Fruit fly (Drosophila melanogaster) S2 (cell line): ENCODE measurements around the gene Ocrl.

Source experiments
- CG8478 ChIP-seq: fragments of >200 bp; optimal IDR thresholded peaks from 2 replicates; lab custom pipeline; 2018
- CTCF ChIP-seq, 2 experiments: fragments of >200 bp; optimal IDR thresholded peaks; 2 replicates each; lab custom pipeline; 2018

Ocrl gene

DNA sequence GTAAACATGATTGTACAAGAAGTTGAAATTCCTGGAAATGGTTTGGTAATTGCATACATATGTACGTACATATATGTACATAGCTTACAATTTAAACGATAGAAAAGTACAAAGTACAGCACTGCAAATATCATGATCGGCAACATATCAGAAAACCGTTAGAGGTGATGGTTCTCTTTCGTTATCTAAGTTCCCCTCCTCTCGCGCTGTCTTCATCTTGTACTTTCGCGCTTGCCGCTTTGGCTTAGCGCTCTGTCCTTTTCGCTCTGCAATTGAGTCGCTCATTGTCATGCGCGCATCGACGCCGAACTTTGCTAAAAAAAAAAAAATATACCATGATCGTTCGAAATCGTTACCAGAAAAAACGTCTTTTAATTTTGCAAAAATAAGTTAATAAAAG is 18.8 kb upstream of the Ocrl start:
- TF ChIP-seq CTCF (optimal IDR thresholded peaks at IDR 0.05; lab: Kevin White, UChicago), result no peak

DNA sequence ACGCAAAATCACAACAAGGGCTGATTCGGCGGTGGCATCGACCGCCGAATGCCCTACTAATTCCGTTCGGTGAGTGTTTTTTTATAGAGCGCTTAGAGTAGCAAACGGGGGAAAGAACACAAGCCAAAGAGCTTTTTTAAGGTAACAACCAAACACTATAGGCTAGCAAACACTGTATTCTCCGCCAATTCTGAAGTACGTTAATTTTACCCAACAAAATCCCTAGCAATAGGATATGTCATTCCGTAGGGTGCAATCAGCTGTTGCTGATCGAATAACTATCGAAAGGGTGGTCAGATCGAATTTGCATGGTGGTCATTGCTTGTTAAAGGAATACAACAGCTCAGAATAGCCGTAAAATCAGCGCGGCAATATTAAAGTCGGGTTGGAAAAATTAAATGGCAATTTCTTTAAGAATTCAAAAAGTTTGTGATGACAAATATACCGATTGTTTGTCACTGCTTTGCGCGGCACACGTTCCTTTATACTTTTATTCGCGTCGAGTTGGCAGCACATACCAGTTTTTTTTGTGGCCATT is 15.0 kb upstream of the Ocrl start, which contains the start of gene mip130:
Gene mip130 (plus strand): TSS at position 513 of the 538 bp plus-strand sequence.
- TF ChIP-seq CTCF (optimal IDR thresholded peaks at IDR 0.05; lab: Kevin White, UChicago), result no peak
- no peak for TF ChIP-seq CG8478 (lab: Kevin White, UChicago)

DNA sequence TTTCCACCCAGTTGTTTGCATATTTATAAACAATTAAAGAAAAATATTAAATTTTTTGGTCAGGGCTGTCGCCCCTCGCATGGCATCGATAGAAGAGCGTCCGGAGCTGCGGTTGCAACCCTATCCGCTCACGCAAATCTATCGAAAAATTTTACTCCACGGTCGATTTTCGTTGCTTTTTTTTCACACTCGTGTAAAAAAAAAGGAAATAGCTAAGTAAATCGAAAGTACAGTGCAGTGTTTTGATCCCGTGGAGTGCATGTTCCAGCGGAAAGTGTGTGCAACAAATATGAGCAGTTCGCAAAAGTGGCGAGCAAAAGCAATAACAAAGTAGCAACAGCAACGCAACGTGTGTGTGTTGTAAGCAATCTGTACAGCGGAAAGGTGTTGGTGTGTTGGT is 14.0 kb upstream of the Ocrl start, which contains the start of the genes Edem1 and Rbcn-3B:
Gene Edem1 (minus strand): TSS at position 71 of the 400 bp plus-strand sequence.
Gene Rbcn-3B (plus strand): TSS at position 164 of the 400 bp plus-strand sequence.
- TF ChIP-seq CG8478 (lab: Kevin White, UChicago), result no peak
- no peak for TF ChIP-seq CTCF (optimal IDR thresholded peaks at IDR 0.05; lab: Kevin White, UChicago)

DNA sequence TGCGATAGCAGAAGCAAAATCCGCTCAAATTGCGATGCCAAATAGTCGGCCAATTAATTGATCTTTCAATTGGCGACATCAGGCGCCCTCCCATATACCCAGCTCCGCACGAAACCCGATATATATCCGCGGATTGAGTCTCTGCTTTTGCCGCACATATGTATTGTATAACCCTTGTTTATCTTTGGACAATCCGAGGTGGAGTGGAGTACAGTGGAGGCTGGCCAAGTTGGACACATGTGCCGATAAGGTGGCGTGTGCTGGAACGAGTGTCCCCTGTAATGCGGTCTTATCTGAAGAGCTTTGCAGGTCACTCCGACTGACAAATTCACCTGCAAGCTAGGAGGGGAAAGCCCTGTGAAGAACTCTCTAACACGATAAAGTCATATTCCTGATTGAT is 13.2 kb upstream of the Ocrl start:
- TF ChIP-seq CTCF (optimal IDR thresholded peaks at IDR 0.05; lab: Kevin White, UChicago) (no peak), CG8478 (lab: Kevin White, UChicago) (no peak)

DNA sequence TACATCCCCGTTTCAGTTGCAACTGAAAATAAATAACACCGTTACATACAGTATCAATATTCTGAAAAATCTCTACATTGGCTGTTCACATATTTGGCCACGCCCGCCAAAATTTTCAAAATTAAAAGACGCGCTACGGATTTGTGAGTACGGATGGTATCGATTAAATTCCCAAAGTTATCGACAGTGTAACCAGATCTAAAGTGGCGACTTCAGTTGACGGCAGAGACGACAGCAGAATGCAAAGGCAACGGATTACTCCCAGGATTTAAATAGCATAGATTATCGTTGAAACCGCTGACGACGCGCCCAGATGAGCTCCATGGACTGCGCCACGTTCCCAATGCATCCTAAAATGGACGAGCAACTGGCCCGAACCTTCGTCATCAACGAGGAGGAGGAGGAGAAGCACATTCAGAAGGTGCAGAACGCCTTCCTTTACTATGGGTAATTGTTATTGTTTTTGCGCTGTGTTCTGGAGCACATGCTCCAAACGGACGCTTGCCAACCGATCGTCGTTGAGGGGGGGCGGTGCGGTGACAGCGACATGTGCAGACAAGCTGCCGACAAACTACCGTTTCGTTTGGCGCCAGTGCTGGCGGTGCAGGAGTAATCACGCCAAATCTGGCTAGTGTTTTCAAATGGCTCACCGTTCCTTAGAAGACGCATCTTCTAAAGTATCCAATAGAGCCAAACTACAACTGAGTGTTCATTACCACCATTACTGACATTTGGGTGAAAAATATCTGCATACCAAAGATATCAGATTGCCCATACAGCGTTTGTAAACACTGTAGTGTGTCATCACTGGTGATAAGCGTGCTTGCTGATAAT is 4.9 kb downstream of the Ocrl start, which contains the start of gene CG11596:
Gene CG11596 (plus strand): TSS at position 211 of the 834 bp plus-strand sequence.
- TF ChIP-seq CG8478 (lab: Kevin White, UChicago) (no peak), CTCF (optimal IDR thresholded peaks at IDR 0.05; lab: Kevin White, UChicago) (no peak)

DNA sequence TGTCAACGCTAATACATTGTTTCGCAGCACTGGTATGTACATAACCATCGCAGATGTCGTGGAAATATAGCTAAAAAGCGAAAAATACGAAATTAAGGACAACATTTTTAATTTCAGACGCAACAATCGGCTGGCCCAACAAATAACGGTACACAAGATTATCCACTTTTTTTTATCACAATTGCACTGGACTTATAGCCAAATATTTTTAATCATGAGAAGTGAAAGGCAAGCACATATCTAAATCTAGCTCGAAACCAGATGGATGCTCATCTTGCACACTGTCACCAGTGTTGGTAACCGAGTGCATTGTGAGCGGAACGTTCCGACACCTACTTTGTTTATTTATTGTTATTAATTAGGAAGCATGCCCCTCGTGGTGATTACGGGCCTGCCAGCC is 17.2 kb downstream of the Ocrl start, which contains the start of the genes CG3857 and CG3587:
Gene CG3857 (minus strand): TSS at position 21 of the 400 bp plus-strand sequence.
Gene CG3587 (plus strand): TSS at position 288 of the 400 bp plus-strand sequence.
- TF ChIP-seq CG8478 (lab: Kevin White, UChicago), result no peak
- TF ChIP-seq CTCF (optimal IDR thresholded peaks at IDR 0.05; lab: Kevin White, UChicago), result peak in 1 of 2 experiments; percentile 38

DNA sequence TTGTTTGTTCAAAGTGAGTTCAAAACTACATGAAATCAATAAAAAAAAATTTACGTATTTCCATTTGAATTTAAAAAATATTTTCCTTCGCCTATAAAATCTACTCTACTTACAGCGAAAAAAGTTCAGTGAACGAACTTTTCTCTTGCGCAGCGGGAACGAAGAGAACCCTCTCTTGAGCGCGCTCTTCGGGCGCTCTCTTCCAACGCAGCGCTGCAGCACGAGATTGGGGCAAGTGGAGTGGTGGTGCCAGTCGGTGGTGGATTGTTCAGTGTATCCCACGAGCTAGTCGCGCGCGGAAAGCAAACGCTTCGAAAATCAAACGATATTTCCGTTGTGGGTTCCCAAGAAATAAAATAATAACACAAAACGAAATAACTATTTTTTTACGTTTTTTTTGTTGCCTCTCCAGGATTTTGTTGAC is 18.9 kb downstream of the Ocrl start, which contains the start of gene Hr4:
Gene Hr4 (plus strand): TSS at position 272 of the 424 bp plus-strand sequence.
- TF ChIP-seq CG8478 (lab: Kevin White, UChicago), result no peak

DNA sequence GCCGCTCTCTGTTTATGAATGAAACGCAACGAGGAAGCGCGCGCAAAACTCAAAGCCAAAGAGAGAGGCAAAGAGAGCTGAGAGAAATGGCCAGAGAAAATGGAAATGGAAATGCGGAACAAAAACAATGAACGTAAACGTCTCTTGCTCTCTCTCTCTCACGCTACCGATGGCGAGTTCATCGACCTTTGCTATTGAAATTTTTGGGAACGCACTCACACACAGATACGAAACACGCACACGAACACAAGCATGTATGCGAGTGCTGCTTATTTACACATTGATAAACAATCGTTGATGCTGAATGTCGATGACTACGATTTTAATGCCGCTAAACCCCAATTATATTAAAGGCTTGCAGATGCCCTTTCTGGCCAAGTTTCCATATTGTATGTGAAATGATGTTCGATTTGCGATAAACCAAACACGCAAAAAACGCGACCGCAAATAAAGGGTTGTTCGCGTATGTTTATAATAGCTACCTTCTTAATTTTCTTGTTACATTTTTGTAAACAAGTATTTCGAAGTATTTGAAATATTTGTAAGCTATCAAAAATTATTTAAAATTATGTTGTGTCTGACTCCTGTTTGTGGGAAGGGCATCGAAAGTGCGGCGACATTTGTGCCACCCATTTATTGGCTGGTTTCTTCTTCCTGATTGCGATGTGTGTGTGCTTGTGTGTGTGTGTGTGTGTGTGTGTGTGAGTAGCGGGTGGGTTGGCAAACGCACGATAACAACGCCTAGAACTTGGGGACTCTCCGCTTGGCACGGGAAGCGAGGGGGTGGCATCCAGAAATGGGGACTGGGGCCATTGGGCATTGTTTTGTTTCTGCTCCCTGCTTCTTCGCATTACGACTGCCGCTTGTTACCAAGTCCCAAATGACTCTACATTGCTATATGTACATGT is 20.8 kb downstream of the Ocrl start:
- no peak for TF ChIP-seq CTCF (optimal IDR thresholded peaks at IDR 0.05; lab: Kevin White, UChicago)

DNA sequence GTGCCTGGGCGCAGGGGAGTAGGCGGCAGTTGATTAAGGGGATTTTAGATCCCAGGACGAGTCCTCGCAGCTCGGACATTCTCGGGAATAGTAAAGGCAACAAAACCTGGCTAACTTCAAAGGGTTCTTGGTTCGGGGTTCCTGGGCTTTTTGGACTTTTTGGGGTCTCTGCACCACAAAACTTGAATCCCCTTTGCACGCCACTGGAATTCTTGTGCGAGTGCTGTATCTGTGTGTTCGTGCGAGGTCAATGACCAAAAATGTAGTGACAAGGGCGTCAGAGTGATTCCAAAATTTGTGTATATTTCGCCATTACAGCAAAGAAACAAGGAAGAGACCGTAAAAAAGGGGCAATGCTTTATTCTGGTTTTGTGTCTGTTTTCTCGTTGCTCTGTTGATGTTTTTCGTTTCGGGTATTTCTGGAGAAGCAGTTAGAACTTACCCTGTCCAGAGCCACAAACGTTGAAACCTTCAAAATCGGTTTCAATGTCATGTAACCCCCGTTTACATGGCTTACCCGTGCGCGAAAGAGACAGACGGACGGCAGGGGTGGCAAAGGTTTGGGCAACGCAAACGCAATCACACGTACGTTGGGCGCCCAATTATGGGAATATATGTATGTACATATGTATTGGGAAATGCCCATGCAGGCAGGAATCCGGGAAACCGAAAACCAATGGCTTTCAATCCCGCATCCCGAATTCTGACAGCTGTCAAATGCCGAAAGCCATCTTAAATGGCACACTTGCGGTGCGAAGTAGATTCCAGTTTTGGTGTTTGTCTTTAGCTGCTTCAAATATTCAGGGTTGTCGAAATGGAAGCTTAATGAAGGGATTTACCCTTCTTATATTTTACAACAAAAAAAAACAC is 21.7 kb downstream of the Ocrl start:
- no peak for TF ChIP-seq CG8478 (lab: Kevin White, UChicago)
- no peak for TF ChIP-seq CTCF (optimal IDR thresholded peaks at IDR 0.05; lab: Kevin White, UChicago)

DNA sequence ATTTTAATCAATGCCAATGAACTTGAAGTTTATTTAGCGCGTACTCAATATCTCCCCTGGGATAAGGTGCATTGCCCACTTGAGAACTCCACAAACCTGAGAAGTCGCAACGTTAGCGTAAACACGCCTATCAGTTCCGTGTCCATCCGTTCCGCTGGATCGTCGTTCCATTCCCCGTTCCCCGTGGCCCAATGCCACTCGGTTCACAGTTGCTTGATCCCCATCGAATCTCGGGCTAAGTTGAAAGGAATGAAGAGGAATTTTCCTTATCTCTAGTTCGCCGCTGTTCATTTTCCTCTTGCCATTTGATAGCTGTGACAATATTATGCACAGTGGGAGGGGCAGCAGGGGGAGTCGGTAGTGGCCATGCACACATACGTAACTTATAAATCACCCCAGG is 22.5 kb downstream of the Ocrl start:
- TF ChIP-seq CTCF (optimal IDR thresholded peaks at IDR 0.05; lab: Kevin White, UChicago) (no peak), CG8478 (lab: Kevin White, UChicago) (no peak)

DNA sequence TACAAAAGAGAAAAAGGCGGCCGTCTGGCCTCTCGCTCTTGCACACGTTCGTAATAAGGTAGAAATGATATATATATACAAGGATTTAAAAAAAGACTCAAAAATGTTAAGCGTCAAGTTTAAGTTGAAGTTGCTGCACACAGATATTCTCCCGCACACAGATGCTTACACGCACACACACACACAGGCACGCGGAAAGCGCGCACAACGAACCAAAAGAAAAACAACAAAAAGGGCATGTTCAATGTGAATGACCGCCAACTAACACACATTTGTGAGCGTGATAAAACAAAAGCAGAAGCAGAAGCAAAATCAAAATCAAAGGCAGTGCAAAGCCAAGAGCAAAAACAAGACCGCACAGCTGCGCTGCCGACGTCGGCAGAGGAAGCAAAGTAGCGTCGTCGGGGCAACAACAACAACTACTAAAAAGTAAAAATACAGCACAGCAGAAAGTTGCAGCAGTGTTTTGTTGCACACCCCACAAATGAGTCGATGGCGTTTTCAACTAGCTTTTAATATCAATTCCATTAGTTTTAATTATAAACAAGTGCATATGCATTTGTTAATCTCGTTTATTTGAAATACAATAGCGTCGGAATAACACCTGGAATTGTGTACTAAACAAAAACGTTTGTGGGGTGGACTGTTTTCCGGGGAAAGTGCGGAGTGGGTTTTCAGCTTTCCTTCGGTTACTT is 24.5 kb downstream of the Ocrl start:
- TF ChIP-seq CTCF (optimal IDR thresholded peaks at IDR 0.05; lab: Kevin White, UChicago) (no peak), CG8478 (lab: Kevin White, UChicago) (no peak)

DNA sequence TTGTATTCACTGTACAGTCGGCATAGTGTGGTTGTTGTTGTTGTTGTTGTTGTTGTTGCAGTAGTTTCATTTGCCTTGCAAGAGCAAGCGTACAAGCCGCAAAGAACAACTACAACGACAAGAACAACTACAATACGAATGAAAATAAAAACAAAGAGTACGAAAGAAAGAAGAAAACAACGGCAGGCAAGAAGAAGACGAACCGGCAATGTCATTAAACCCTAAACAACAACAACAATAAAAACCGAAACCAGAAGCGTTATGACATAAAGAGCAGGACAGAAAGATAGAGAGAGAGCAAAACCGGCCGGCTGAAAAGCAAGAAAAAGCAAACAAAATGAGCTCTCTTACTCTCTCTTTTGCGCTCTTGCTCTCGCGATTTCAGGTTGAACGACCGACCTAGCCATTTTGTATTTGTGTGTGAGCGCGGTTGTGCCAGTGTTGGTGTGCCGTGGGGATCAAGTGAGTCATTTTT is 25.2 kb downstream of the Ocrl start:
- TF ChIP-seq CTCF (optimal IDR thresholded peaks at IDR 0.05; lab: Kevin White, UChicago) (no peak), CG8478 (lab: Kevin White, UChicago) (no peak)
